Worm (Caenorhabditis elegans): Measurements from ENCODE around the gene F56D5.6.

Gene F56D5.6

ce11 chrIV:9459224-9459781, 57.6 kb downstream of the F56D5.6 start, which contains the start of gene copb-2 (continued):
- no peak for TF ChIP-seq aptf-3 (GFP tag; IDR thresholded peaks at IDR 0.05)
- no peak for TF ChIP-seq D2030.7 (GFP tag; IDR thresholded peaks at IDR 0.05)
- TF ChIP-seq egrh-3 (GFP tag; IDR thresholded peaks at IDR 0.05): no peak
- no peak for TF ChIP-seq akir-1 (GFP tag; optimal IDR thresholded peaks at IDR 0.05)
- TF ChIP-seq lin-26 (GFP tag; IDR thresholded peaks at IDR 0.05): no peak
- TF ChIP-seq hmg-20 (GFP tag; IDR thresholded peaks at IDR 0.05): 0 out of 2 replicates have a peak, but pooled peaks have one; percentile 21
- TF ChIP-seq let-526 (GFP tag; IDR thresholded peaks at IDR 0.05): no peak
- TF ChIP-seq ceh-79 (tag; optimal IDR thresholded peaks at IDR 0.05): no peak
- peak; percentile 63 for TF ChIP-seq attf-5 (GFP tag; optimal IDR thresholded peaks at IDR 0.05)
- no peak for TF ChIP-seq aptf-2 (GFP tag; conservative IDR thresholded peaks at IDR 0.05)
- no peak for TF ChIP-seq bed-2 (GFP tag; IDR thresholded peaks at IDR 0.05)
- no peak for TF ChIP-seq ceh-40 (GFP tag; IDR thresholded peaks at IDR 0.05)
- no peak for TF ChIP-seq Y56A3A.18 (GFP tag; IDR thresholded peaks at IDR 0.05)
- no peak for TF ChIP-seq hrde-1 (tag; optimal IDR thresholded peaks at IDR 0.05; ENCODE audit: borderline replicate concordance)
- TF ChIP-seq zfh-2 (GFP tag; conservative IDR thresholded peaks at IDR 0.05): no peak
- no peak for TF ChIP-seq xnd-1 (tag; optimal IDR thresholded peaks at IDR 0.05)
- TF ChIP-seq atf-7 (tag; optimal IDR thresholded peaks at IDR 0.05): no peak
- no peak for TF ChIP-seq B0261.1 (tag; optimal IDR thresholded peaks at IDR 0.05)
- no peak for TF ChIP-seq Y95B8A.8 (GFP tag; IDR thresholded peaks at IDR 0.05)
- no peak for TF ChIP-seq ceh-100 (GFP tag; IDR thresholded peaks at IDR 0.05)
- peak; percentile 52 for TF ChIP-seq tbp1 (GFP tag; optimal IDR thresholded peaks at IDR 0.05)
- no peak for TF ChIP-seq attf-3 (GFP tag; conservative IDR thresholded peaks at IDR 0.05)
- no peak for TF ChIP-seq B0035.1 (tag; optimal IDR thresholded peaks at IDR 0.05)
- no peak for TF ChIP-seq unc-62 (GFP tag; optimal IDR thresholded peaks at IDR 0.05)
- TF ChIP-seq ZK185.1 (tag; optimal IDR thresholded peaks at IDR 0.05; ENCODE audit: poor library complexity, severe bottlenecking): peak; percentile 38
- no peak for TF ChIP-seq F52B5.7 (tag; optimal IDR thresholded peaks at IDR 0.05)
- TF ChIP-seq Y79H2A.3 (GFP tag; conservative IDR thresholded peaks at IDR 0.05): no peak
- peak; percentile 90 to 94 for TF ChIP-seq let-607 (tag; optimal IDR thresholded peaks at IDR 0.05)
- TF ChIP-seq snpc-1.3 (tag; optimal IDR thresholded peaks at IDR 0.05; ENCODE audit: insufficient read depth): no peak
- no peak for TF ChIP-seq Y53F4B.3 (GFP tag; IDR thresholded peaks at IDR 0.05)
- TF ChIP-seq F57C9.4 (tag; optimal IDR thresholded peaks at IDR 0.05): no peak
- TF ChIP-seq F55B11.4 (tag; optimal IDR thresholded peaks at IDR 0.05; ENCODE audit: borderline replicate concordance, insufficient read depth): no peak
- no peak for TF ChIP-seq unc-130 (GFP tag; optimal IDR thresholded peaks at IDR 0.05)
- 0 out of 2 replicates have a peak, but pooled peaks have one; percentile 10 for TF ChIP-seq ekl-4 (GFP tag; IDR thresholded peaks at IDR 0.05)
- TF ChIP-seq egl-18 (GFP tag; IDR thresholded peaks at IDR 0.05): no peak
- no peak for TF ChIP-seq nhr-27 (tag; optimal IDR thresholded peaks at IDR 0.05)
- TF ChIP-seq mcd-1 (GFP tag; IDR thresholded peaks at IDR 0.05): no peak; the same call in 1 of the 2 replicates
- no peak for TF ChIP-seq cebp-2 (GFP tag; IDR thresholded peaks at IDR 0.05)
- TF ChIP-seq attf-6 (GFP tag; IDR thresholded peaks at IDR 0.05): no peak
- TF ChIP-seq ztf-18 (tag; optimal IDR thresholded peaks at IDR 0.05): no peak
- no peak for TF ChIP-seq tbx-9 (tag; optimal IDR thresholded peaks at IDR 0.05; ENCODE audit: borderline replicate concordance)
- no peak for TF ChIP-seq rec-8 (tag; optimal IDR thresholded peaks at IDR 0.05)
- TF ChIP-seq ccch-3 (GFP tag; optimal IDR thresholded peaks at IDR 0.05): no peak
- no peak for TF ChIP-seq hlh-12 (tag; optimal IDR thresholded peaks at IDR 0.05)
- no peak for TF ChIP-seq F22D6.2 (tag; optimal IDR thresholded peaks at IDR 0.05)
- TF ChIP-seq F49E8.2 (tag; optimal IDR thresholded peaks at IDR 0.05; ENCODE audit: insufficient read depth): no peak
- no peak for TF ChIP-seq cebp-1 (GFP tag; IDR thresholded peaks at IDR 0.05)
- no peak for TF ChIP-seq cebp-1 (tag; optimal IDR thresholded peaks at IDR 0.05)

Measured in whole organism, young adult.